Worm (Caenorhabditis elegans): ENCODE measurements around the gene fbxa-27.

ce11 chrIII:1345694-1346093 lies 2.9 kb downstream of the fbxa-27 start, which contains the start of gene Y82E9BL.6:
- TF ChIP-seq lin-39 (tag; optimal IDR thresholded peaks at IDR 0.05) (no peak), sup-37 (GFP tag; optimal IDR thresholded peaks at IDR 0.05) (no peak), skn-1 (tag; optimal IDR thresholded peaks at IDR 0.05) (no peak), ama-1 (optimal IDR thresholded peaks at IDR 0.05) (no peak)

All from whole organism, L1 larva.